Worm (Caenorhabditis elegans) whole organism, L1 larva: Measurements from ENCODE around the gene swsn-7.
A peak's percentile ranks its signal among the peaks of the same experiment; 100 is the strongest.

ENCODE experiments used
- F16B12.6 ChIP-seq: fragments of 150-350 bp; optimal IDR thresholded peaks from 2 replicates; lab custom pipeline; 2014; ENCODE audit warnings: missing biosample characterization, missing genetic modification characterization
- Y116A8C.19 ChIP-seq: sonication (generic microtip); optimal IDR thresholded peaks from 2 replicates; lab custom pipeline; 2016; ENCODE audit warnings: missing compliant biosample characterization, missing genetic modification characterization, borderline replicate concordance
- aha-1 ChIP-seq: fragments of 150-350 bp; optimal IDR thresholded peaks from 2 replicates; lab custom pipeline; 2014; ENCODE audit warnings: missing biosample characterization, missing genetic modification characterization
- alr-1 ChIP-seq: fragments of 200-800 bp; sonication (Bioruptor generic); optimal IDR thresholded peaks from 2 replicates; lab custom pipeline; 2018; ENCODE audit warnings: borderline replicate concordance, mild to moderate bottlenecking, missing genetic modification characterization, missing compliant biosample characterization
- ama-1 ChIP-seq: fragments of 150-350 bp; optimal IDR thresholded peaks from 2 replicates; lab custom pipeline; 2014
- blmp-1 ChIP-seq: fragments of 150-350 bp; optimal IDR thresholded peaks from 2 replicates; lab custom pipeline; 2014; ENCODE audit warnings: missing biosample characterization, missing genetic modification characterization
- ceh-63 ChIP-seq: fragments of 200-800 bp; sonication (Bioruptor generic); optimal IDR thresholded peaks from 2 replicates; lab custom pipeline; 2018; ENCODE audit warnings: mild to moderate bottlenecking, missing genetic modification characterization, missing compliant biosample characterization
- ceh-88 ChIP-seq: fragments of 200-800 bp; sonication (Bioruptor generic); IDR thresholded peaks from 2 replicates; pipeline ENCODE4 v1.3.6; 2022; ENCODE audit warnings: missing genetic modification characterization, missing compliant biosample characterization
- ceh-90 ChIP-seq: sonication (generic microtip); optimal IDR thresholded peaks from 2 replicates; lab custom pipeline; 2016; ENCODE audit warnings: missing genetic modification characterization, missing compliant biosample characterization
- dpl-1 ChIP-seq, 3 experiments: fragments of 150-350 bp in 2 of 3; sonication (generic microtip) in 1 of 3; optimal IDR thresholded peaks; 2 replicates each; lab custom pipeline; 2014 to 2017; ENCODE audit warnings: missing biosample characterization in 3 of 3, missing genetic modification characterization in 3 of 3, missing genetic modification reagents in 3 of 3
- dsc-1 ChIP-seq: sonication (generic microtip); optimal IDR thresholded peaks from 2 replicates; lab custom pipeline; 2016; ENCODE audit warnings: mild to moderate bottlenecking, missing genetic modification characterization, missing compliant biosample characterization
- efl-1 ChIP-seq, 4 experiments: fragments of 150-350 bp; optimal IDR thresholded peaks in 3 of 4; peaks in 1 of 4; 1 replicate in 1 of 4; 2 replicates in 3 of 4; lab custom pipeline; 2014; ENCODE audit warnings: missing biosample characterization in 2 of 4, missing genetic modification characterization in 2 of 4, missing genetic modification reagents in 2 of 4
- egl-13 ChIP-seq: sonication (generic microtip); optimal IDR thresholded peaks from 2 replicates; lab custom pipeline; 2016; ENCODE audit warnings: missing genotype, missing genetic modification reagents, missing genetic modification characterization, missing compliant biosample characterization
- egl-27 ChIP-seq, 2 experiments: fragments of 150-350 bp in 1 of 2; sonication (generic microtip); optimal IDR thresholded peaks; 3 replicates each; lab custom pipeline; 2017 to 2018; ENCODE audit warnings: missing biosample characterization in 2 of 2, missing genetic modification characterization in 2 of 2, missing genetic modification reagents in 2 of 2
- elt-3 ChIP-seq, 6 experiments: fragments of 150-350 bp in 1 of 6; sonication (generic microtip); optimal IDR thresholded peaks; 2 replicates each; lab custom pipeline; 2017 to 2018; ENCODE audit warnings: missing biosample characterization in 6 of 6, missing genetic modification characterization in 6 of 6, inconsistent platforms in 1 of 6
- fkh-8 ChIP-seq: sonication (generic microtip); optimal IDR thresholded peaks from 2 replicates; lab custom pipeline; 2016; ENCODE audit warnings: mild to moderate bottlenecking, missing genetic modification characterization, missing compliant biosample characterization
- grh-1 ChIP-seq: fragments of 200-800 bp; sonication (Bioruptor generic); IDR thresholded peaks from 2 replicates; pipeline ENCODE4 v1.3.6; 2022; ENCODE audit warnings: missing genetic modification reagents, missing genetic modification characterization, missing compliant biosample characterization
- hlh-4 ChIP-seq: sonication (generic microtip); optimal IDR thresholded peaks from 2 replicates; lab custom pipeline; 2016; ENCODE audit warnings: mild to moderate bottlenecking, missing genetic modification characterization, missing compliant biosample characterization
- hpl-2 ChIP-seq: fragments of 150-350 bp; optimal IDR thresholded peaks from 2 replicates; lab custom pipeline; 2014; ENCODE audit warnings: missing biosample characterization, missing genetic modification reagents, missing genetic modification characterization
- irx-1 ChIP-seq: sonication (generic microtip); optimal IDR thresholded peaks from 2 replicates; lab custom pipeline; 2016; ENCODE audit warnings: missing genetic modification characterization, missing compliant biosample characterization
- lin-13 ChIP-seq: fragments of 150-350 bp; optimal IDR thresholded peaks from 2 replicates; lab custom pipeline; 2014; ENCODE audit warnings: missing biosample characterization, missing genetic modification reagents, missing genetic modification characterization
- lin-14 ChIP-seq: fragments of 200-800 bp; sonication (Bioruptor generic); optimal IDR thresholded peaks from 2 replicates; lab custom pipeline; 2018; ENCODE audit warnings: mild to moderate bottlenecking, missing genetic modification characterization, moderate library complexity, missing compliant biosample characterization
- lsy-2 ChIP-seq, 2 experiments: fragments of 150-350 bp; optimal IDR thresholded peaks; 2 replicates each; lab custom pipeline; 2014; ENCODE audit warnings: missing biosample characterization in 2 of 2, missing genetic modification characterization in 2 of 2
- mdl-1 ChIP-seq, 2 experiments: fragments of 150-350 bp; optimal IDR thresholded peaks; 2 replicates each; lab custom pipeline; 2014 to 2017; ENCODE audit warnings: missing biosample characterization in 2 of 2, missing genetic modification characterization in 2 of 2, inconsistent platforms in 1 of 2
- nhr-12 ChIP-seq: sonication (generic microtip); optimal IDR thresholded peaks from 2 replicates; lab custom pipeline; 2017; ENCODE audit warnings: missing biosample characterization, missing genetic modification characterization
- nhr-19 ChIP-seq: fragments of 200-800 bp; sonication (Bioruptor generic); conservative IDR thresholded peaks from 2 replicates; pipeline ENCODE4 v1.3.6; 2022; ENCODE audit warnings: missing genetic modification characterization, missing compliant biosample characterization
- nhr-20 ChIP-seq: sonication (generic microtip); optimal IDR thresholded peaks from 2 replicates; lab custom pipeline; 2016; ENCODE audit warnings: mild to moderate bottlenecking, missing genetic modification characterization, missing compliant biosample characterization
- nhr-47 ChIP-seq: sonication (generic microtip); optimal IDR thresholded peaks from 2 replicates; lab custom pipeline; 2016; ENCODE audit warnings: mild to moderate bottlenecking, missing genetic modification characterization, moderate library complexity, missing compliant biosample characterization
- nhr-71 ChIP-seq: sonication (generic microtip); optimal IDR thresholded peaks from 2 replicates; lab custom pipeline; 2016; ENCODE audit warnings: mild to moderate bottlenecking, missing genetic modification characterization, moderate library complexity, missing compliant biosample characterization
- nhr-76 ChIP-seq: sonication (generic microtip); optimal IDR thresholded peaks from 2 replicates; lab custom pipeline; 2017; ENCODE audit warnings: missing biosample characterization, missing genetic modification characterization
- nhr-77 ChIP-seq: fragments of 150-350 bp; optimal IDR thresholded peaks from 2 replicates; lab custom pipeline; 2014; ENCODE audit warnings: missing biosample characterization, missing genetic modification characterization
- nhr-90 ChIP-seq: sonication (generic microtip); optimal IDR thresholded peaks from 2 replicates; lab custom pipeline; 2016; ENCODE audit warnings: mild to moderate bottlenecking, missing genetic modification characterization, missing compliant biosample characterization; ENCODE audit not compliant: poor library complexity
- skn-1 ChIP-seq: fragments of 150-350 bp; optimal IDR thresholded peaks from 2 replicates; lab custom pipeline; 2014; ENCODE audit warnings: missing biosample characterization, missing genetic modification characterization
- snpc-4 ChIP-seq: fragments of 150-350 bp; optimal IDR thresholded peaks from 2 replicates; lab custom pipeline; 2014; ENCODE audit warnings: missing biosample characterization, missing genetic modification characterization
- snu-23 ChIP-seq: sonication (generic microtip); optimal IDR thresholded peaks from 2 replicates; lab custom pipeline; 2016; ENCODE audit warnings: missing genetic modification characterization, missing compliant biosample characterization
- tlp-1 ChIP-seq: fragments of 150-350 bp; optimal IDR thresholded peaks from 2 replicates; lab custom pipeline; 2014; ENCODE audit warnings: missing biosample characterization, missing genetic modification characterization
- unc-130 ChIP-seq: fragments of 150-350 bp; optimal IDR thresholded peaks from 2 replicates; lab custom pipeline; 2017; ENCODE audit warnings: missing biosample characterization, missing genetic modification characterization, inconsistent platforms
- vab-15 ChIP-seq: sonication (generic microtip); optimal IDR thresholded peaks from 2 replicates; lab custom pipeline; 2017; ENCODE audit warnings: missing genotype, mild to moderate bottlenecking, missing genetic modification characterization, missing compliant biosample characterization
- zag-1 ChIP-seq: fragments of 150-350 bp; optimal IDR thresholded peaks from 2 replicates; lab custom pipeline; 2014; ENCODE audit warnings: missing biosample characterization, missing genetic modification characterization
- zip-4 ChIP-seq: fragments of 200-800 bp; sonication (Bioruptor generic); optimal IDR thresholded peaks from 2 replicates; lab custom pipeline; 2018; ENCODE audit warnings: mild to moderate bottlenecking, missing genetic modification characterization, moderate library complexity, missing compliant biosample characterization

Gene swsn-7

DNA sequence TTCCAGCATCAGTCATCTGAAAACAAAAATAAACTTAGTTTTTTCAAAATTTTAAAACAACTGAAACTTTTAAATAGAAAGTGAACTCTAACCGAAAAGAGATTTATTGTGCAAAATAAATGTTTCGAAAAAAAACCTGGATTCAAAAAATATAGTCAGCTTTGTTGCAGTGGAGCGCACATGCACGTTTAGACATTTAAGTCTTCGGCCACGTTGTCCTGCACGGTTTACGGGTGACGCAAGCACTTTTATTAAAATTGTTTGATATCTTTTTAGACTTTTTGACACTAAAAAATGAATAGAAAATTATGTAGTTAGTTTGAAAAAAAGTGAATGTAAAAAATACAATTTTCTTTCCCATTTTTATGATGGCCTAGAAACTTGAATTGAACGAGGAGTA lies 11.9 kb upstream of the swsn-7 start, which contains the start of the genes ubh-4 and algn-6 (continued):
- TF ChIP-seq nhr-12 (tag; lab: Kevin White, UChicago) (no peak), nhr-71 (peak; percentile 72), hlh-4 (tag; lab: Kevin White, UChicago) (no peak), irx-1 (tag; lab: Kevin White, UChicago) (peak; percentile 44), dpl-1 (GFP tag; optimal IDR thresholded peaks at IDR 0.05; lab: Kevin White, UChicago) (peak; percentile 57 to 74 (median 63)), nhr-77 (tag; lab: Kevin White, UChicago) (peak; percentile 38), lsy-2 (tag; optimal IDR thresholded peaks at IDR 0.05; lab: Kevin White, UChicago) (peak; percentile 81 to 96), ceh-90 (tag; lab: Kevin White, UChicago) (peak; percentile 66), hpl-2 (no peak), efl-1 (optimal IDR thresholded peaks at IDR 0.05; lab: Kevin White, UChicago) (peak; percentile 67), efl-1 (GFP tag; optimal IDR thresholded peaks at IDR 0.05 in 1 of 2; lab: Kevin White, UChicago) (peak; percentile 63 to 96), nhr-20 (tag; lab: Kevin White, UChicago) (peak; percentile 72), dsc-1 (tag; lab: Kevin White, UChicago) (peak; percentile 28), fkh-8 (peak; percentile 49), lin-14 (GFP tag; lab: Kevin White, UChicago) (peak; percentile 76), vab-15 (tag; lab: Kevin White, UChicago) (peak; percentile 6), zag-1 (tag; lab: Kevin White, UChicago) (no peak), snpc-4 (tag; lab: Kevin White, UChicago) (peak; percentile 8)
- TF ChIP-seq, all 84 proteins: peak for 37

DNA sequence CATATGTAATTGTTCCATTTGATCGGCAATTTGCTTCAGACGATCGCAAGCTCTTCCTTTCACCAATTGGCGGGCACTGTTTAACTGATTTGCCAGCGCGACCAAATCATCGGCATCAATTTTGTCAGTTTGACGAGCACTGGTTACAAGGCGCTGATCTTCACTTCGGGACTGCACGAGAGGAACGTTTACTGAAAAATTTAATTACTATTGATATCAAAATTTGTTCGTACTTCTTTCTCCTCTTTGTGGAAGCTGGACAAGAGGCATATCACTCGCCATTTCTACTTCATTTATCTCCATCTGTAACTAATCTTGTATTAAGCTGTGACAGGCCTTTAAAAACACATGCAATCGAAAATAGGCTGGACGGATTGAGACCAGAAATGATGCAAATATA lies 10.3 kb upstream of the swsn-7 start, which contains the start of gene C08B11.9:
C08B11.9 (minus strand) TSS at position 307 of the 400 bp plus-strand sequence.
- no peak for TF ChIP-seq aha-1 (tag; lab: Kevin White, UChicago)
- TF ChIP-seq mdl-1 (tag; optimal IDR thresholded peaks at IDR 0.05; lab: Kevin White, UChicago), result no peak
- no peak for TF ChIP-seq nhr-71
- no peak for TF ChIP-seq ceh-90 (tag; lab: Kevin White, UChicago)
- TF ChIP-seq nhr-47, result no peak
- TF ChIP-seq snu-23 (GFP tag; lab: Kevin White, UChicago), result no peak
- TF ChIP-seq grh-1, result no peak
- no peak for TF ChIP-seq elt-3 (tag; optimal IDR thresholded peaks at IDR 0.05; lab: Kevin White, UChicago)
- no peak for TF ChIP-seq unc-130 (tag; lab: Kevin White, UChicago)
- no peak for TF ChIP-seq ceh-88

DNA sequence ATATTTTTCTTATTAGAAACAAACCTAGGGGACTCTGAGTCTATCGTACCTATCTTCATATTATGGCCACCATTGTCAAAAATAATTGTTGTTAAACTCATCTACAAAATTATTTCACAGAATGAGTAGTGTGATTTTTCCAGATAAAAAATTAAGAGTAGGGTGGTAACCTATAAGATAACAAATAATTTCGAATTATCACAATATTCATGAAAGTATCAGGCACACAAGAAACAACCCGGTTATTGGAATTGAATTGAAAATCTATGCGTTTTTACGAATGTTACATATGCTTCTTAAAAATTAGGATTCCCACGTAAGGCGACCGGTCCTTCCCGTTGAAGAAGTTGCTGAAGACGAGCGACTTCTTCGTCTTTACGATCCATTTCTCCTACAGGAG lies 9.7 kb upstream of the swsn-7 start, which contains the start of gene arp-6:
arp-6 (minus strand) TSS at position 101 of the 400 bp plus-strand sequence.
- TF ChIP-seq lin-13 (GFP tag; lab: Kevin White, UChicago) (no peak), blmp-1 (no peak), zip-4 (GFP tag; lab: Kevin White, UChicago) (no peak), grh-1 (no peak), nhr-90 (tag; lab: Kevin White, UChicago) (no peak), ama-1 (no peak), aha-1 (tag; lab: Kevin White, UChicago) (no peak)

DNA sequence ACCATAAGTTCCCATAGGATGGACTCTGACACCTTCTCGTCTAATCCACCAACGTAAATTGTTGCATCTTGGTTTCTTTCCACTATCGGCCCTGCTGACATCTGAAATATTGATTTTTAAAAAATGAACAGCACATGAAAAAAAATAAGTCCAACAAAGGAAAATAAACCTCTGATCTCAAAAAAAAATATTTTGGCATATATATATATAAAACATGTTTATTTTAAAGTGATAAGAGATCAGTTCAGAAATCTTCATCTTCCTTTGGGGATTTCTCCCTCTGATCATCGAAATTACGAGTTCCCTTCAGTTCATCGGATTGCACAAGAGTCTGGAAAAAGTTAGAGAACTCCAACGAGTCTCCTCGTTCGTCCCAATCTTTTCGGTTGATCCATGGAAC lies 8.1 kb upstream of the swsn-7 start, which contains the start of gene sap-49:
sap-49 (minus strand) TSS at position 101 of the 400 bp plus-strand sequence.
- no peak for TF ChIP-seq tlp-1 (tag; lab: Kevin White, UChicago)
- no peak for TF ChIP-seq ceh-63 (GFP tag; lab: Kevin White, UChicago)

DNA sequence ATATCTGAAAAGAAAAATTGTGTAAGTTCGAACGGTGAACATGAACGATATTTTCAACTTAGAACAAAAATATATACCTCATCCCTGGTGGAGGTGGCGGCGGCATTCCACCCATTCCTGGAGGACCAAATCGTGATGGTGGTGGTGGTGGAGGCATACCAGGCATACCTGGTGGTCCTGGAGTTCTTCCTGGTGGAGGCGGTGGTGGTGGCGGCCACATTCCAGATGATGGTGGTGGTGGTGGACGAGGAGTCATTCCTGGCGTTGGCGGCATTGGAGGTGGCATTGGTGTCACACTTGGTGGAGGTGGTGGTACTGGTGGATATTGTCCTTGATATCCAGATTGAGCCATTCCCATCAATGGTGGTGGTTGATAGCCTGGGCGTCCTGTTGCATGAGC lies 7.1 kb upstream of the swsn-7 start:
- TF ChIP-seq Y116A8C.19 (tag; lab: Kevin White, UChicago), result no peak
- TF ChIP-seq nhr-12 (tag; lab: Kevin White, UChicago), result no peak
- TF ChIP-seq egl-27 (tag; optimal IDR thresholded peaks at IDR 0.05; lab: Kevin White, UChicago), result no peak
- TF ChIP-seq F16B12.6 (tag; lab: Kevin White, UChicago), result no peak
- TF ChIP-seq dpl-1 (GFP tag; optimal IDR thresholded peaks at IDR 0.05; lab: Kevin White, UChicago), result no peak
- no peak for TF ChIP-seq nhr-76
- no peak for TF ChIP-seq nhr-47
- no peak for TF ChIP-seq nhr-90 (tag; lab: Kevin White, UChicago)
- no peak for TF ChIP-seq egl-13 (tag; lab: Kevin White, UChicago)
- no peak for TF ChIP-seq alr-1 (tag; lab: Kevin White, UChicago)
- TF ChIP-seq nhr-19 (GFP tag; lab: Robert Waterston, UW), result no peak
- no peak for TF ChIP-seq skn-1 (tag; lab: Kevin White, UChicago)
- TF ChIP-seq, all 84 proteins: peak for 0
